Fruit fly (Drosophila melanogaster) S2 (cell line): ENCODE measurements around the gene CG8420.

Experiments used
- CG8478 ChIP-seq: fragments of >200 bp; optimal IDR thresholded peaks from 2 replicates; lab custom pipeline; 2018
- CTCF ChIP-seq, 2 experiments: fragments of >200 bp; optimal IDR thresholded peaks; 2 replicates each; lab custom pipeline; 2018

The CG8420 gene

DNA sequence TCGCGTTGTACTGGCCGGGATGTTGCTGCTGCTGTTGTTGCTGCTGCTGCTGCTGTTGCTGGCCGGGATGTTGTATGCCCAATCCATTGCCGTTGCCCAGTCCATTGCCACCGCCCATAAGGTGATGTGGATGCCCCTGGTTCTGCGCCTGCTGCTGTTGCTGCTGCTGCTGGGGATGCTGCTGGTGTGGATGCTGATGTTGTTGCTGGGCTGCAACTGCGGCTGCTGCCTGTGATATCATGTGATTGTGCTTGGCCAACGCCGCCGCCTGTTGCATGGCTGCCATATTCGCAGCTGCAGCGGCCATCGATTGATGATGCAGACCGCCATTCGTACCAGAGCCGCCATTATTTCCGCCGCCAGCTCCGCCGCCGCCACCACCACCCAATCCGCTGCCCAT, 14.1 kb upstream of the CG8420 start:
- no peak for TF ChIP-seq CG8478 (lab: Kevin White, UChicago)

dm6 chr3R:9233763-9234162, 12.7 kb upstream of the CG8420 start:
- TF ChIP-seq CG8478 (lab: Kevin White, UChicago) (no peak), CTCF (optimal IDR thresholded peaks at IDR 0.05; lab: Kevin White, UChicago) (no peak)

dm6 chr3R:9234756-9235255, 11.6 kb upstream of the CG8420 start:
- TF ChIP-seq CG8478 (lab: Kevin White, UChicago) (no peak), CTCF (optimal IDR thresholded peaks at IDR 0.05; lab: Kevin White, UChicago) (no peak)

dm6 chr3R:9236070-9236492, 10.4 kb upstream of the CG8420 start:
- TF ChIP-seq CG8478 (lab: Kevin White, UChicago) (no peak), CTCF (optimal IDR thresholded peaks at IDR 0.05; lab: Kevin White, UChicago) (no peak)

DNA sequence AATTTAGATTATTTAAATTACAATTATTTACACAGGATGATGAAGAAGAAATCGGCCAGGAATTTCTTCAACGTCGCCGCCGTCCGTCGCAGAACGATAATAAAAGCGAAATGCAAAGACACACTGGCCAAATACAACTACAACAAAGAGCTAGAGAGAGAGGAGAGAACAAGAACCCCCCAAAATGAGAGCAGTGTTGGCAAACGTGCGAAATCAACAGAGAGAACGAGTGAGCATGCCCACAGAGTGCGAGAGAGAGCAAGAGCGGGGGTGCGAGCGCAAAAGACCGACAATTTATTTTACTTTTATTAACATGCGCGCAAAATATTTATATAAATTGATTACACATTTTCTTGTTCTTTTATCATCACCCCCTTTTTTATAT, 9.6 kb upstream of the CG8420 start:
- TF ChIP-seq CG8478 (lab: Kevin White, UChicago) (no peak), CTCF (optimal IDR thresholded peaks at IDR 0.05; lab: Kevin White, UChicago) (no peak)

- no peak for TF ChIP-seq CG8478 (lab: Kevin White, UChicago)
- TF ChIP-seq CTCF (optimal IDR thresholded peaks at IDR 0.05; lab: Kevin White, UChicago), result no peak
These were observed 9.0 kb upstream of the CG8420 start, which contains the start of gene pum for dm6 chr3R:9237268-9238091. TSS of gene pum (minus strand) at chr3R:9237682.

DNA sequence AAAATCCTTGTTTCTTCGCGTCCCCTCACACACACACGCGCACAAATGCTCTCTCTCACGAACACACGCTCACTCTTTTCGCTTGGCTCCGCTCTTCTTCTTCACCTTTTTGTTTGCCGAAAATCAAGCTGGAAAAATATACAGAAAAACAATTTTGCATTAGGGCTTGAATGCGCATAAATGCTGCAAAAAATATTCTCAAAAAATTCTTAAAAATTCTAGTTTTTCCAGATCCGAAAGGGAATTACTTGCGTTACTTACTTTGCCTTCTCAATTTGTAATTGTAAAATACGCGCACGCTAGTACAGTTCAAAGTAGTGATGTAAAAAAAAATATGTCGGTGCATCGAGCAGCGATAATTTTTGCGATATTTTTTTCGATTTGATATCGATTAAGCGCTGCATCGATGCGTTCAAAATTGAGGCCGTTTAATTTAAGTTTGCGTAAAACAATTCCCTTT, 6.5 kb upstream of the CG8420 start:
- TF ChIP-seq CTCF (optimal IDR thresholded peaks at IDR 0.05; lab: Kevin White, UChicago) (peak in 1 of 2 experiments; percentile 39), CG8478 (lab: Kevin White, UChicago) (no peak)

- TF ChIP-seq CTCF (optimal IDR thresholded peaks at IDR 0.05; lab: Kevin White, UChicago) (no peak), CG8478 (lab: Kevin White, UChicago) (no peak)
These were observed 5.9 kb upstream of the CG8420 start, which contains the start of gene D1 for dm6 chr3R:9240554-9240953. TSS of gene D1 (minus strand) at chr3R:9240654.

- TF ChIP-seq CTCF (optimal IDR thresholded peaks at IDR 0.05; lab: Kevin White, UChicago) (no peak), CG8478 (lab: Kevin White, UChicago) (no peak)
These were observed 761 bp upstream of the CG8420 start, which contains the start of gene Vps15 for dm6 chr3R:9245576-9246200. TSS of gene Vps15 (minus strand) at chr3R:9245869.

DNA sequence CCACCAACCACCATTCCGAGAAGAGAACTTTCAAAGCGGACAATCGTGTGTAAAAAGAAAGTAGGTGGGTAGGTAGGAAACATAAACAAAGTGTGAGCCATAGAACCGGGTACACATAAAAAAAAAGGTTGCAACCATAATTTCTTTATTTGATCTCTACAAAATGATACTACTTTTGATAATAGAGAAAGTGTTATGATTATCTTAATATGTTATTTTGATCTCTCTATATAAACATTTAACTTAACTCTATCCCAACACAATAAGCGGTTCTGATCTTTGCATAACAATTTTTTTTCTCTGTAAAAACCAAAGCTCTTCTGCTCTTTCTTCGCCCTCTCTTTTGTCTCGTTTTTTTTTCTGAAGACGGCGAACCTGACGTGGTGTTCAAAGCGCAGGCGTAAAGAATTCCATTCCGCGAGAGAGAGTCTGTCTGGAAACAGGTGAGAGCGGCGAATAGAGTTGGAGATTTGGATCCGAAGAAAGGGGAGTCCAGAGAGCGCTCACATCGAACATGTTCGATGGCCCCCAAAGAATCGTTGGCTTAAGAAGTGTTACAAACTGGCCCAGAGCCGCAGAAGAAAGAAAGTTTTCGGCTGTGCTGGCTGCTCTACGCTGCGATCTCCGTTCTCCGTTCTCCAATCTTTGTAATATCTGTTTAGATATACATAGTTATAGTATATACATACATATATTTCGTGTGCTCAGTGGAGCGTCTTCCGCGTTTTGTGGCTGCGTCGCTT, 601 bp downstream of the CG8420 start:
- TF ChIP-seq CTCF (optimal IDR thresholded peaks at IDR 0.05; lab: Kevin White, UChicago), result no peak
- TF ChIP-seq CG8478 (lab: Kevin White, UChicago), result no peak

- TF ChIP-seq CG8478 (lab: Kevin White, UChicago) (no peak), CTCF (optimal IDR thresholded peaks at IDR 0.05; lab: Kevin White, UChicago) (no peak)
These were observed 2.7 kb downstream of the CG8420 start for dm6 chr3R:9249025-9249735.

DNA sequence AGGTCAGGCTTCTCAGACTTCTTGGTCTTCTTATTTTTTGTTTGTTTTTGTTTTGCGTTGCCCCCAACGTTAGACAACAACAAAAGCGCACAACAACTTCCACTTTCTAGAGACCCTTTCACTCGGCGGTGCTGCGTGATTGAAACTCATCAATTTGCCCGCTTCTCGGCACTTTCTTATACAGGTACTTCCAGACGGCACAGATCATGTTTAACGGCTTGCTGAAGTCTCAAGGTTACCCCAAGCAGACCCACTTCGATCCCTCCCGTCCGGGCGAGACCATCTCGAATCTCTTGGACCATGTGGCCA, 3.2 kb downstream of the CG8420 start:
- no peak for TF ChIP-seq CTCF (optimal IDR thresholded peaks at IDR 0.05; lab: Kevin White, UChicago)
- no peak for TF ChIP-seq CG8478 (lab: Kevin White, UChicago)

DNA sequence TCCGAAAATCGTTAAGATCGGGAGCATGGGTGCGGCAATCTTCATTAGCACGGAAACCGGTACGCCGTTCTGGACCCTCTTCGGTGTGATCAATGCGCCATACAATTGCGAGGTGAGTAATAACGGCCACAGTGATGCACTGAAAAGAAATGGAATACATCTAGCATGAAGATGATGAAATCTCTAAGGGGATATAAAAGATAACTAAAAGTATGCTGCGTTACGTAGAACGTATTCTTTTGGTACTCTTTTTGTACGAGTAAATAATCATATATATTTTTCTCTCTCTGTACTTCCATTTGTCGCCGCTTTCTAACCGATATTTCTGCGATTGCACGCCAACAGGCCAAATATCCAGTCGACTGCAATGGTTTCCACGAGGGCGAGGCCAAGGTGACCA, 4.4 kb downstream of the CG8420 start:
- TF ChIP-seq CTCF (optimal IDR thresholded peaks at IDR 0.05; lab: Kevin White, UChicago), result no peak
- TF ChIP-seq CG8478 (lab: Kevin White, UChicago), result no peak

DNA sequence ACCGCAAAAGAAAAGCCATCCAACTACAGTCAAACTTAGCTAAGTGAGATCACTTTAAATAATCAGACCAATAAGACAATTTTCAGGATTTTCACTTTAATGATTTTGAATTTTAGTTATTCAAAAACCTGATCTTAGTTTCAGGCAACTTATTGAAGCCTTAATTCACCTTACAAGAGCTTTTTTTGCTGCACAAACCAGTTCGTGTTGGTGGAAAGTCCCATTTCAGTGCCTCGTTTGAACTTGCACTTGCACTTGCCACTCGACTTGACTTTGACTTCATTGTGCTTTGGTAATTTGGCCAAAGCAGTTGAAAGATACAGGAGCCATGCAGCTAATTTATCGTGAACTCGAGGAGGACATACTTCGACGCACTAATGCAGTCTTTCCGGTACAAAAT, 5.1 kb downstream of the CG8420 start, which contains the start of gene St2:
Gene St2 (plus strand): TSS at position 301 of the 400 bp plus-strand sequence.
- TF ChIP-seq CG8478 (lab: Kevin White, UChicago), result no peak
- no peak for TF ChIP-seq CTCF (optimal IDR thresholded peaks at IDR 0.05; lab: Kevin White, UChicago)
